Fruit fly (Drosophila melanogaster) whole organism, adult: ENCODE data around the gene sunz.

Experiments used
- CG11617 ChIP-seq: fragments of 200-800 bp; sonication (Bioruptor generic); optimal IDR thresholded peaks from 2 replicates; lab custom pipeline; 2017; ENCODE audit warnings: mild to moderate bottlenecking, missing biosample characterization, missing genetic modification reagents, missing genetic modification characterization
- CG12768 ChIP-seq: fragments of 200-800 bp; sonication (Bioruptor generic); optimal IDR thresholded peaks from 2 replicates; lab custom pipeline; 2017; ENCODE audit warnings: missing biosample characterization, missing genetic modification characterization, mild to moderate bottlenecking, moderate library complexity, missing genetic modification reagents
- CG14711 ChIP-seq: fragments of 200-800 bp; sonication (Bioruptor generic); optimal IDR thresholded peaks from 2 replicates; lab custom pipeline; 2018; ENCODE audit warnings: missing biosample characterization, mild to moderate bottlenecking, missing genetic modification characterization, moderate library complexity
- CG1620 ChIP-seq: fragments of 200-800 bp; sonication (Bioruptor generic); optimal IDR thresholded peaks from 2 replicates; lab custom pipeline; 2016; ENCODE audit warnings: missing biosample characterization, missing genetic modification characterization
- CG33017 ChIP-seq: fragments of 200-800 bp; sonication (Bioruptor generic); optimal IDR thresholded peaks from 2 replicates; lab custom pipeline; 2018; ENCODE audit warnings: missing biosample characterization, mild to moderate bottlenecking, missing genetic modification characterization, moderate library complexity
- CG5204 ChIP-seq: fragments of 200-800 bp; sonication (Bioruptor generic); optimal IDR thresholded peaks from 2 replicates; lab custom pipeline; 2016; ENCODE audit warnings: missing biosample characterization, missing genetic modification characterization
- CG7045 ChIP-seq: fragments of 200-800 bp; sonication (Bioruptor generic); optimal IDR thresholded peaks from 2 replicates; lab custom pipeline; 2017; ENCODE audit warnings: missing biosample characterization, mild to moderate bottlenecking, missing genetic modification characterization
- CG7101 ChIP-seq: fragments of 200-800 bp; sonication (Bioruptor generic); optimal IDR thresholded peaks from 2 replicates; lab custom pipeline; 2018; ENCODE audit warnings: missing biosample characterization, mild to moderate bottlenecking, missing genetic modification characterization, moderate library complexity
- Clk ChIP-seq: fragments of 200-800 bp; sonication (Bioruptor generic); optimal IDR thresholded peaks from 2 replicates; lab custom pipeline; 2017; ENCODE audit warnings: missing biosample characterization, missing genetic modification characterization
- Crg-1 ChIP-seq: fragments of 200-800 bp; sonication (Bioruptor generic); optimal IDR thresholded peaks from 2 replicates; lab custom pipeline; 2016; ENCODE audit warnings: missing biosample characterization, missing genetic modification characterization
- Hr96 ChIP-seq: fragments of 200-800 bp; sonication (Bioruptor generic); optimal IDR thresholded peaks from 2 replicates; lab custom pipeline; 2016; ENCODE audit warnings: missing biosample characterization, missing genetic modification characterization
- Mnt ChIP-seq: fragments of 200-800 bp; sonication (Bioruptor generic); optimal IDR thresholded peaks from 2 replicates; lab custom pipeline; 2016; ENCODE audit warnings: missing biosample characterization, mild to moderate bottlenecking, missing genetic modification characterization
- bab1 ChIP-seq: fragments of 200-800 bp; sonication (Bioruptor generic); optimal IDR thresholded peaks from 3 replicates; lab custom pipeline; 2019; ENCODE audit warnings: missing biosample characterization, mild to moderate bottlenecking, missing genetic modification characterization, moderate library complexity
- cic ChIP-seq: fragments of 200-800 bp; sonication (Bioruptor generic); optimal IDR thresholded peaks from 2 replicates; lab custom pipeline; 2017; ENCODE audit warnings: missing biosample characterization, mild to moderate bottlenecking, missing genetic modification characterization, moderate library complexity
- cnc ChIP-seq, 2 experiments: fragments of >200 bp; optimal IDR thresholded peaks; 2 replicates each; lab custom pipeline; 2017
- kay ChIP-seq: fragments of 200-800 bp; sonication (Bioruptor generic); peaks from one replicate; lab custom pipeline; 2016; ENCODE audit warnings: missing biosample characterization, missing genetic modification characterization, borderline replicate concordance
- ovo ChIP-seq: fragments of 200-800 bp; sonication (Bioruptor generic); optimal IDR thresholded peaks from 2 replicates; lab custom pipeline; 2016; ENCODE audit warnings: missing biosample characterization, missing genetic modification characterization
- pad ChIP-seq: fragments of 200-800 bp; sonication (Bioruptor generic); optimal IDR thresholded peaks from 3 replicates; lab custom pipeline; 2017; ENCODE audit warnings: missing biosample characterization, missing genetic modification characterization, mild to moderate bottlenecking, moderate library complexity, missing genetic modification reagents
- tj ChIP-seq: fragments of 200-800 bp; sonication (Bioruptor generic); optimal IDR thresholded peaks from 3 replicates; lab custom pipeline; 2017; ENCODE audit warnings: missing biosample characterization, mild to moderate bottlenecking, missing genetic modification characterization, moderate library complexity
- toe ChIP-seq: fragments of 200-800 bp; sonication (Bioruptor generic); optimal IDR thresholded peaks from 2 replicates; lab custom pipeline; 2016; ENCODE audit warnings: missing biosample characterization, missing genetic modification characterization

sunz gene

dm6 chr3R:6629851-6630250 lies at the start of gene sunz:
sunz (plus strand) TSS chr3R:6630151.
- TF ChIP-seq kay (GFP tag; lab: Kevin White, UChicago) (no peak), CG11617 (GFP tag; lab: Kevin White, UChicago) (no peak), tj (GFP tag; lab: Kevin White, UChicago) (no peak), Hr96 (GFP tag; lab: Kevin White, UChicago) (no peak), CG7045 (GFP tag; lab: Kevin White, UChicago) (no peak), CG7101 (tag; lab: Kevin White, UChicago) (no peak), bab1 (GFP tag; lab: Kevin White, UChicago) (no peak), Clk (no peak), CG33017 (tag; lab: Kevin White, UChicago) (no peak), pad (GFP tag; lab: Kevin White, UChicago) (no peak)

- TF ChIP-seq tj (GFP tag; lab: Kevin White, UChicago) (no peak), bab1 (GFP tag; lab: Kevin White, UChicago) (no peak), CG1620 (GFP tag; lab: Kevin White, UChicago) (no peak), CG12768 (GFP tag; lab: Kevin White, UChicago) (no peak), ovo (no peak), pad (GFP tag; lab: Kevin White, UChicago) (no peak), Crg-1 (GFP tag; lab: Kevin White, UChicago) (no peak), CG7101 (tag; lab: Kevin White, UChicago) (no peak), toe (GFP tag; lab: Kevin White, UChicago) (no peak)
These were observed 49.5 kb upstream of the sunz start, which contains the start of gene CG2336 for dm6 chr3R:6580484-6580883. CG2336 (plus strand) TSS chr3R:6580784.

- TF ChIP-seq toe (GFP tag; lab: Kevin White, UChicago) (no peak), CG1620 (GFP tag; lab: Kevin White, UChicago) (no peak), Hr96 (GFP tag; lab: Kevin White, UChicago) (no peak), CG14711 (tag; lab: Kevin White, UChicago) (no peak), Mnt (GFP tag; lab: Kevin White, UChicago) (no peak), CG7045 (GFP tag; lab: Kevin White, UChicago) (no peak), CG33017 (tag; lab: Kevin White, UChicago) (no peak), Clk (no peak)
These were observed 36.8 kb upstream of the sunz start, which contains the start of gene dpr11 for dm6 chr3R:6593068-6593567. dpr11 (minus strand) TSS chr3R:6593330.

- TF ChIP-seq toe (GFP tag; lab: Kevin White, UChicago) (no peak), ovo (no peak), CG11617 (GFP tag; lab: Kevin White, UChicago) (no peak), cic (no peak), kay (GFP tag; lab: Kevin White, UChicago) (no peak), CG14711 (tag; lab: Kevin White, UChicago) (no peak), Mnt (GFP tag; lab: Kevin White, UChicago) (no peak), bab1 (GFP tag; lab: Kevin White, UChicago) (no peak), Clk (no peak), tj (GFP tag; lab: Kevin White, UChicago) (no peak), CG7101 (tag; lab: Kevin White, UChicago) (no peak), Crg-1 (GFP tag; lab: Kevin White, UChicago) (no peak), CG5204 (GFP tag; lab: Kevin White, UChicago) (no peak)
These were observed 32.0 kb upstream of the sunz start, which contains the start of gene CG1138 for dm6 chr3R:6597922-6598321. CG1138 (minus strand) TSS chr3R:6598022.

- TF ChIP-seq CG11617 (GFP tag; lab: Kevin White, UChicago) (no peak), CG1620 (GFP tag; lab: Kevin White, UChicago) (no peak), Crg-1 (GFP tag; lab: Kevin White, UChicago) (no peak), toe (GFP tag; lab: Kevin White, UChicago) (no peak), tj (GFP tag; lab: Kevin White, UChicago) (no peak), Clk (no peak), CG7045 (GFP tag; lab: Kevin White, UChicago) (no peak), ovo (no peak), kay (GFP tag; lab: Kevin White, UChicago) (no peak), CG33017 (tag; lab: Kevin White, UChicago) (no peak), Mnt (GFP tag; lab: Kevin White, UChicago) (no peak), cnc (optimal IDR thresholded peaks at IDR 0.05; lab: Kevin White, UChicago) (no peak), CG5204 (GFP tag; lab: Kevin White, UChicago) (no peak), CG7101 (tag; lab: Kevin White, UChicago) (no peak), bab1 (GFP tag; lab: Kevin White, UChicago) (no peak), Hr96 (GFP tag; lab: Kevin White, UChicago) (no peak), CG14711 (tag; lab: Kevin White, UChicago) (no peak), cic (no peak)
These were observed 29.0 kb upstream of the sunz start, which contains the start of gene CG31482 for dm6 chr3R:6600942-6601341. CG31482 (plus strand) TSS chr3R:6601242.

- no peak for TF ChIP-seq kay (GFP tag; lab: Kevin White, UChicago)
- no peak for TF ChIP-seq Hr96 (GFP tag; lab: Kevin White, UChicago)
- TF ChIP-seq ovo = no peak
- TF ChIP-seq CG33017 (tag; lab: Kevin White, UChicago) = no peak
- TF ChIP-seq tj (GFP tag; lab: Kevin White, UChicago) = no peak
- no peak for TF ChIP-seq CG5204 (GFP tag; lab: Kevin White, UChicago)
- TF ChIP-seq Clk = no peak
- no peak for TF ChIP-seq bab1 (GFP tag; lab: Kevin White, UChicago)
- TF ChIP-seq CG7101 (tag; lab: Kevin White, UChicago) = no peak
- no peak for TF ChIP-seq Crg-1 (GFP tag; lab: Kevin White, UChicago)
- TF ChIP-seq CG1620 (GFP tag; lab: Kevin White, UChicago) = no peak
- TF ChIP-seq Mnt (GFP tag; lab: Kevin White, UChicago) = no peak
- TF ChIP-seq cnc (optimal IDR thresholded peaks at IDR 0.05; lab: Kevin White, UChicago) = no peak
- no peak for TF ChIP-seq CG11617 (GFP tag; lab: Kevin White, UChicago)
- TF ChIP-seq CG7045 (GFP tag; lab: Kevin White, UChicago) = no peak
- TF ChIP-seq CG14711 (tag; lab: Kevin White, UChicago) = no peak
These were observed 24.8 kb upstream of the sunz start for dm6 chr3R:6605142-6605541.
